Worm (Caenorhabditis elegans): Measurements from ENCODE around the gene F32D8.8.

F32D8.8 gene

ce11 chrV:10949511-10949910 lies 46.9 kb upstream of the F32D8.8 start, which contains the start of gene col-153:
Gene col-153 (plus strand): TSS chrV:10949811.
- TF ChIP-seq aptf-2 (GFP tag; conservative IDR thresholded peaks at IDR 0.05) (no peak), cebp-1 (GFP tag; IDR thresholded peaks at IDR 0.05) (no peak), cebp-1 (tag; optimal IDR thresholded peaks at IDR 0.05) (no peak), xnd-1 (tag; optimal IDR thresholded peaks at IDR 0.05) (no peak), akir-1 (GFP tag; optimal IDR thresholded peaks at IDR 0.05) (no peak), cebp-2 (GFP tag; IDR thresholded peaks at IDR 0.05) (no peak), nfya-2 (GFP tag; IDR thresholded peaks at IDR 0.05) (no peak), F49E8.2 (tag; optimal IDR thresholded peaks at IDR 0.05; ENCODE audit: insufficient read depth) (no peak), bed-1 (GFP tag; IDR thresholded peaks at IDR 0.05) (no peak), him-1 (tag; optimal IDR thresholded peaks at IDR 0.05) (no peak), mel-28 (tag; optimal IDR thresholded peaks at IDR 0.05; ENCODE audit: borderline replicate concordance) (no peak), fkh-3 (tag; optimal IDR thresholded peaks at IDR 0.05) (no peak), ceh-100 (GFP tag; IDR thresholded peaks at IDR 0.05) (no peak), atf-7 (tag; optimal IDR thresholded peaks at IDR 0.05) (no peak), zfh-2 (GFP tag; conservative IDR thresholded peaks at IDR 0.05) (no peak), somi-1 (GFP tag; optimal IDR thresholded peaks at IDR 0.05) (no peak), ztf-18 (tag; optimal IDR thresholded peaks at IDR 0.05) (no peak), bed-2 (GFP tag; IDR thresholded peaks at IDR 0.05) (no peak)

ce11 chrV:10947930-10948329 lies 45.3 kb upstream of the F32D8.8 start, which contains the start of gene F17C11.2:
Gene F17C11.2 (plus strand): TSS chrV:10948230.
- no peak for TF ChIP-seq C17E4.6 (GFP tag; IDR thresholded peaks at IDR 0.05)
- TF ChIP-seq F33H1.4 (GFP tag; IDR thresholded peaks at IDR 0.05): no peak
- no peak for TF ChIP-seq somi-1 (GFP tag; optimal IDR thresholded peaks at IDR 0.05)
- TF ChIP-seq Y79H2A.3 (GFP tag; conservative IDR thresholded peaks at IDR 0.05): no peak
- TF ChIP-seq egl-18 (GFP tag; IDR thresholded peaks at IDR 0.05): no peak
- no peak for TF ChIP-seq bed-1 (GFP tag; IDR thresholded peaks at IDR 0.05)
- no peak for TF ChIP-seq ztf-3 (GFP tag; optimal IDR thresholded peaks at IDR 0.05)

DNA sequence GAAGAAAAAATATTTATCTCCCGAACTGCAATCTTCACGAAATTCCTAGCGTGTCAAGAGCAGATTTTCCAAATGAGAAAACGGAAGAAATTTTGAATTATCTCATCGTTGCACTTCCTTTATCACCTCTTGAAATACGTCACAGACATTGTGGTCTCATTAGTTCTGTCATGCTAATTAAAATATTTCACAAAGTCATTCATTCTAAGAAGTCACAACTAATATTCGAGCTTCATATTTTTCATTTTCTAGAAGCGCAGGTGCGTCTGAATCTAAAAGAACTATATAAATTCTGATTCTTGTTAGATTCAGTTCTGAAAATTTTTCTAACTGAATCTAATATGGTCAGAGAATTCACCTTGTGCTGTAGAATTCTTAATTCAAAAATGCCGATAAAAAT lies 44.6 kb upstream of the F32D8.8 start:
- no peak for TF ChIP-seq mcd-1 (GFP tag; IDR thresholded peaks at IDR 0.05)

- TF ChIP-seq ceh-79 (tag; optimal IDR thresholded peaks at IDR 0.05): no peak
- no peak for TF ChIP-seq F22D6.2 (tag; optimal IDR thresholded peaks at IDR 0.05)
- TF ChIP-seq hmg-1.2 (GFP tag; IDR thresholded peaks at IDR 0.05): no peak
- TF ChIP-seq unc-130 (GFP tag; optimal IDR thresholded peaks at IDR 0.05): no peak
- TF ChIP-seq sdz-38 (tag; optimal IDR thresholded peaks at IDR 0.05): no peak
- no peak for TF ChIP-seq F57C9.4 (tag; optimal IDR thresholded peaks at IDR 0.05)
- no peak for TF ChIP-seq let-526 (GFP tag; IDR thresholded peaks at IDR 0.05)
- no peak for TF ChIP-seq hmg-20 (GFP tag; IDR thresholded peaks at IDR 0.05)
- no peak for TF ChIP-seq madf-10 (tag; optimal IDR thresholded peaks at IDR 0.05)
- TF ChIP-seq ceh-91 (GFP tag; IDR thresholded peaks at IDR 0.05): no peak
- TF ChIP-seq nfya-2 (GFP tag; IDR thresholded peaks at IDR 0.05): no peak
- no peak for TF ChIP-seq hsf-1 (GFP tag; IDR thresholded peaks at IDR 0.05)
- TF ChIP-seq lsy-27 (tag; optimal IDR thresholded peaks at IDR 0.05; ENCODE audit: borderline replicate concordance, insufficient read depth): no peak
- no peak for TF ChIP-seq mel-28 (tag; optimal IDR thresholded peaks at IDR 0.05; ENCODE audit: borderline replicate concordance)
Observed at ce11 chrV:10944903-10945302, 42.3 kb upstream of the F32D8.8 start.
